Fruit fly (Drosophila melanogaster) whole organism, pupa: ENCODE results near the gene RecQ5.

Experiments
- CG10348 ChIP-seq: fragments of 200-800 bp; sonication (Bioruptor generic); IDR thresholded peaks from 2 replicates; pipeline ENCODE4 v1.3.6; 2022; ENCODE audit warnings: missing biosample characterization, missing genetic modification characterization
- CG12605 ChIP-seq: fragments of 200-800 bp; sonication (Bioruptor generic); IDR thresholded peaks from 2 replicates; pipeline ENCODE4 v1.3.6; 2022; ENCODE audit warnings: missing biosample characterization, missing genetic modification characterization
- CG13204 ChIP-seq: fragments of 200-800 bp; sonication (Bioruptor generic); optimal IDR thresholded peaks from 2 replicates; lab custom pipeline; 2018; ENCODE audit warnings: missing biosample characterization, mild to moderate bottlenecking, missing genetic modification characterization, moderate library complexity
- CG14655 ChIP-seq: fragments of 200-800 bp; sonication (Bioruptor generic); optimal IDR thresholded peaks from 3 replicates; lab custom pipeline; 2017; ENCODE audit warnings: mild to moderate bottlenecking, missing biosample characterization, missing genetic modification reagents, missing genetic modification characterization
- CG15710 ChIP-seq: fragments of 200-800 bp; sonication (Bioruptor generic); optimal IDR thresholded peaks from 2 replicates; lab custom pipeline; 2018; ENCODE audit warnings: missing biosample characterization, mild to moderate bottlenecking, missing genetic modification characterization, moderate library complexity
- CG17806 ChIP-seq: fragments of 200-800 bp; sonication (Bioruptor generic); optimal IDR thresholded peaks from 2 replicates; lab custom pipeline; 2018; ENCODE audit warnings: missing biosample characterization, mild to moderate bottlenecking, missing genetic modification characterization, moderate library complexity
- CG32121 ChIP-seq: fragments of 200-800 bp; sonication (Bioruptor generic); IDR thresholded peaks from 2 replicates; pipeline ENCODE4 v1.3.6; 2022; ENCODE audit warnings: missing biosample characterization, missing genetic modification characterization
- CG34367 ChIP-seq: fragments of 200-800 bp; sonication (Bioruptor generic); optimal IDR thresholded peaks from 2 replicates; lab custom pipeline; 2018; ENCODE audit warnings: missing biosample characterization, mild to moderate bottlenecking, missing genetic modification characterization
- CG4496 ChIP-seq: fragments of 200-800 bp; sonication (Bioruptor generic); IDR thresholded peaks from 3 replicates; pipeline ENCODE4 v1.3.6; 2022; ENCODE audit warnings: missing biosample characterization, missing genetic modification characterization
- CG8159 ChIP-seq: fragments of 200-800 bp; sonication (Bioruptor generic); optimal IDR thresholded peaks from 3 replicates; lab custom pipeline; 2018; ENCODE audit warnings: missing biosample characterization, mild to moderate bottlenecking, missing genetic modification characterization, moderate library complexity
- CG8301 ChIP-seq: fragments of 200-800 bp; sonication (Bioruptor generic); optimal IDR thresholded peaks from 2 replicates; lab custom pipeline; 2018; ENCODE audit warnings: missing biosample characterization, mild to moderate bottlenecking, missing genetic modification characterization
- CG9948 ChIP-seq: fragments of 200-800 bp; sonication (Bioruptor generic); optimal IDR thresholded peaks from 2 replicates; lab custom pipeline; 2018; ENCODE audit warnings: missing biosample characterization, mild to moderate bottlenecking, missing genetic modification characterization, moderate library complexity
- D1 ChIP-seq: fragments of 200-800 bp; sonication (Bioruptor generic); optimal IDR thresholded peaks from 2 replicates; lab custom pipeline; 2018; ENCODE audit warnings: missing biosample characterization, mild to moderate bottlenecking, missing genetic modification characterization, moderate library complexity
- EcR ChIP-seq: fragments of 200-800 bp; sonication (Bioruptor generic); optimal IDR thresholded peaks from 3 replicates; lab custom pipeline; 2019; ENCODE audit warnings: missing biosample characterization, missing genetic modification characterization, mild to moderate bottlenecking, moderate library complexity, missing genetic modification reagents
- Ets98B ChIP-seq: fragments of 200-800 bp; sonication (Bioruptor generic); IDR thresholded peaks from 2 replicates; pipeline ENCODE4 v1.3.6; 2022; ENCODE audit warnings: missing biosample characterization, missing genetic modification characterization
- Pif1A ChIP-seq: fragments of 200-800 bp; sonication (Bioruptor generic); optimal IDR thresholded peaks from 3 replicates; lab custom pipeline; 2016; ENCODE audit warnings: missing biosample characterization, missing genetic modification characterization
- Pif1B ChIP-seq: fragments of 200-800 bp; sonication (Bioruptor generic); optimal IDR thresholded peaks from 3 replicates; lab custom pipeline; 2016; ENCODE audit warnings: missing biosample characterization, missing genetic modification characterization
- Snoo ChIP-seq: fragments of 200-800 bp; sonication (Bioruptor generic); optimal IDR thresholded peaks from 3 replicates; lab custom pipeline; 2017; ENCODE audit warnings: missing biosample characterization, mild to moderate bottlenecking, missing genetic modification characterization, inconsistent platforms
- fd96Ca ChIP-seq: fragments of 200-800 bp; sonication (Bioruptor generic); IDR thresholded peaks from 3 replicates; pipeline ENCODE4 v1.3.6; 2022; ENCODE audit warnings: missing biosample characterization, missing genetic modification characterization
- gl ChIP-seq: fragments of 200-800 bp; sonication (Bioruptor generic); optimal IDR thresholded peaks from 2 replicates; lab custom pipeline; 2018; ENCODE audit warnings: missing biosample characterization, mild to moderate bottlenecking, missing genetic modification characterization
- rn ChIP-seq: fragments of 200-800 bp; sonication (Bioruptor generic); IDR thresholded peaks from 2 replicates; pipeline ENCODE4 v1.3.6; 2022; ENCODE audit warnings: missing biosample characterization, missing genetic modification characterization

The RecQ5 gene

DNA sequence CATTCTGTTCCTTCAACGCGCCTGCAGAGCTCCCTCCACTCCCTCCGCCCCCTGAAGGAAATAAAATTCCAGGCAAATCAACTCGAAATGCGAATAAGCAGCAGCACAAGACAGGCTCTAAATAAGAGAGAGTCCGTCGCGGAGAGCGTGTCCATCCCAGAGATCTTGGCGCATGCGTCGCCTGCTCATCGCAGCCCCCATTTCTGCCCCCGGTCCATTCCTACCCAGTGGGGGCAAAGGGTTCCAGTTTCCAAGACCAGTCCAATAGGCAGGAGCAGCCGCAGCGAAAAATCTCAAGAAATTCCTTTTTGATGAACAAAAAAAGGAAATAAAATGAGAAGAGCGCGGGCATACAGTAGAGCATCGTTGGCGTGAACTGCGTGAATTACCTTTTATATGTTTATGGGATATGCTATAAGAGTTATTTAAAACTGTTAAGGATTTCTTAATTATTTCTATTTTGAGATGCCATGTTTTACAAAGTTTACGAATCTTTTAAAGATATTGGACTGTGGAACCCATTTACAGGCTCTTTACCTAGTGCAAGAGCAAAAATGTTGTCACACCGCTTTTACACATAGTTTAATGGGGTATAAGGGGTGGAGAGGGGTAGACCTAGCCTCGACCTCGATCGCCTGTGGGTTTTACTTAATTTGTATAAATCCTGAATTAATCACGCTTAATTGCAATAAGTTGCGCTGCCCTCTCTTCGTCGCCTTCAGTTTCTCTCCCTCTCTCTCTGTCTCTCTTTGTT is 2.3 kb upstream of the RecQ5 start:
- TF ChIP-seq Pif1A, result peak; percentile 95
- TF ChIP-seq Pif1B, result peak; percentile 91
- peak; percentile 87 for TF ChIP-seq CG12605 (GFP tag; lab: Robert Waterston, UW)
- peak; percentile 87 for TF ChIP-seq CG8301 (tag; lab: Kevin White, UChicago)
- TF ChIP-seq rn (GFP tag; lab: Robert Waterston, UW), result peak; percentile 78
- TF ChIP-seq Ets98B, result peak; percentile 81
- peak; percentile 91 for TF ChIP-seq gl (tag; lab: Kevin White, UChicago)
- TF ChIP-seq CG8159 (tag; lab: Kevin White, UChicago), result peak; percentile 96
- peak; percentile 97 for TF ChIP-seq CG15710 (tag; lab: Kevin White, UChicago)
- peak; percentile 77 for TF ChIP-seq Snoo (tag; lab: Kevin White, UChicago)
- peak; percentile 90 for TF ChIP-seq CG14655
- peak; percentile 89 for TF ChIP-seq CG13204 (GFP tag; lab: Kevin White, UChicago)
- TF ChIP-seq CG10348, result 0 out of 2 replicates have a peak, but pooled peaks have one; percentile 13
- TF ChIP-seq CG9948 (tag; lab: Kevin White, UChicago), result peak; percentile 94
- TF ChIP-seq CG32121 (GFP tag; lab: Robert Waterston, UW), result peak; percentile 80
- peak; percentile 94 for TF ChIP-seq CG34367 (tag; lab: Kevin White, UChicago)
- peak; percentile 83 for TF ChIP-seq D1 (tag; lab: Kevin White, UChicago)
- peak; percentile 77 for TF ChIP-seq EcR (GFP tag; lab: Kevin White, UChicago)
- peak; percentile 93 for TF ChIP-seq CG4496 (GFP tag; lab: Robert Waterston, UW)
- peak; percentile 95 for TF ChIP-seq CG17806 (tag; lab: Kevin White, UChicago)
- peak; percentile 78 for TF ChIP-seq fd96Ca (GFP tag; lab: Robert Waterston, UW)

DNA sequence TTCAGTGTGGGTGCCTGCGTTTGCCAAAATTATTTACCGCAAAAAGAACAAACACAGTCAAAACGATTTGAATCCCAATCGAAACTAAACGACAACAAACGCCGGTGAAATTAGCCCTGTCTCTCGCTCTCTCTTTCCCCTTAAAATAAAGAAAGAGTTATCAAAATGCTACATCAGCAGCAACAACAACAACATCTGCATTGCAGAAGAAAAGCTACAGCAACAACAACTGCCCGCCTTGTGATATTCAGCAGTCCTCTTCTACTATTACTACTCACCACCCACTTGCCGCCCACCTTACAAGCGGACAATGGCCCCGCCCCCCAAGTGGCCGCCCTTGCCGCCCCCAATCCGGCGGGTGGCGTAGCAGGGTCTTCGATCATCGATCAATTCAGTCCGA is 1.0 kb upstream of the RecQ5 start:
- TF ChIP-seq CG13204 (GFP tag; lab: Kevin White, UChicago) (no peak), gl (tag; lab: Kevin White, UChicago) (no peak), CG15710 (tag; lab: Kevin White, UChicago) (no peak), Pif1A (no peak), CG14655 (no peak), CG4496 (GFP tag; lab: Robert Waterston, UW) (no peak), rn (GFP tag; lab: Robert Waterston, UW) (no peak), CG8159 (tag; lab: Kevin White, UChicago) (no peak), Ets98B (no peak), CG12605 (GFP tag; lab: Robert Waterston, UW) (no peak), Snoo (tag; lab: Kevin White, UChicago) (no peak), EcR (GFP tag; lab: Kevin White, UChicago) (no peak)

DNA sequence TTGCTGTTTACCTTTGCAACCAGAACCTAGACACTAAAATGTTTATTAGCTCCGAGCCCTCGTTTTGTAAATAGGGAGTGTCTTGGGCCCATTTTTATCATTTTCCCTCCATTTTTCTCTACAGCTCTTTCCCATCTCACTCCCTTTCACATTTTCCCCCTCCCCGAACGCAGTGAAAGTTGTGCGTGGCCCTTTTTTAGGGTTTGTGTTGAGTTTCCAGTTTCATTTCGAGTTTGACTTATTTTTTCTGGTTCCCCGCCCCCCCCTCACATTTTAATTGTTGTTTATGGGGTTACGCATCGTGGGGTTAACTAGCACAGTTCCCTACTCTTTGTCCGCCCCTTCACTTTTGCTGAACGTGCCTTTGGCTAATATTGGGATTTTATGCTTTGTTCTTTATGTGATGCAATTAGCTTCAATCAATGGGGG is 6.3 kb downstream of the RecQ5 start:
- TF ChIP-seq CG13204 (GFP tag; lab: Kevin White, UChicago) (no peak), Pif1A (no peak), CG34367 (tag; lab: Kevin White, UChicago) (no peak), CG15710 (tag; lab: Kevin White, UChicago) (no peak), CG10348 (no peak), CG8301 (tag; lab: Kevin White, UChicago) (no peak), fd96Ca (GFP tag; lab: Robert Waterston, UW) (no peak)

DNA sequence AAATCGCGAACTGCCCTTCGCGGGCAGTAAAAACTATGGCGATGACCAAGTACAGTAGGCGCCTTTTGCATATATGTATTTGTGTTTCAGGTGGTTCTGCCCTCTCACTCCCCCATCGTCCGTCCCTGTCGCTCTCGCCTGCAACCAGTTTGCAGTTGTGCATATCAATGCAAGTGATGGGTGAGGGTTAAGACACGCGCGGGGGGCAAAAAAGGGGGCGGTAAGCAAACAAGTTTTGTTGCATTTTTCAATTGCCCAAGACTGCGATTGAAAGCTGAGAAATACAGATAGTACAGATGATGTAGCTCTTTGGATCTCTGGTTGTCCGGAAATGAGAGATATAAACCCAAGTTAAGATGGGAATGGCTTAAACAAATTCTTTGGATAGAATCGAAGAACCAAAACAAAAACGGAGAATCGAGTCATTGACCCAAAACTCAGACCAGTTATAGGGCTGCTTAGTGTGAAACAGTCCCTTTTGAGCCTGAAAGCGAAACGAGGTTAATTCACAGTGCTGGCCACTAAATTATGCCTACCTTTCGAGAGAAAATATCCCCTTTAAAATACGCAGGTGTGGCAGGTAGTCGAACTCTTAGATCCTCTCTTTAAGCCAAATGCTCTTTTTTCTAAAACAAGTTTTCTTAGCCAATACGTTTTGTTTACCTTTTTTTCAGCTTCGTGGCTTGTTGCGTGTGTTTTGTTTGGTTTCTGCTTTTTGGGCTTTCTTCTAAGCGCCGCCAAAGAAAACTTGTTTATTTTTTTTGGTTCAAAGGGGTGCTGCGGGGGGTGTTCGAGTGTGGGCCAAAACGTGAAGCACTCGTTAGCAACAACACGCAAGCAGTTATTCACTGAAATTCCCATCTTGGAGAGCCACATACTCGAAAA is 7.2 kb downstream of the RecQ5 start:
- TF ChIP-seq Ets98B (peak; percentile 73), CG9948 (tag; lab: Kevin White, UChicago) (no peak), CG8301 (tag; lab: Kevin White, UChicago) (peak; percentile 5), CG14655 (peak; percentile 42), EcR (GFP tag; lab: Kevin White, UChicago) (peak; percentile 98), CG34367 (tag; lab: Kevin White, UChicago) (peak; percentile 28), gl (tag; lab: Kevin White, UChicago) (peak; percentile 52), CG12605 (GFP tag; lab: Robert Waterston, UW) (peak; percentile 42; the same call in 1 of the 2 replicates), CG4496 (GFP tag; lab: Robert Waterston, UW) (peak; percentile 73), D1 (tag; lab: Kevin White, UChicago) (no peak), CG10348 (no peak), CG32121 (GFP tag; lab: Robert Waterston, UW) (peak; percentile 62)
- TF ChIP-seq, all 21 proteins: peak for 9

DNA sequence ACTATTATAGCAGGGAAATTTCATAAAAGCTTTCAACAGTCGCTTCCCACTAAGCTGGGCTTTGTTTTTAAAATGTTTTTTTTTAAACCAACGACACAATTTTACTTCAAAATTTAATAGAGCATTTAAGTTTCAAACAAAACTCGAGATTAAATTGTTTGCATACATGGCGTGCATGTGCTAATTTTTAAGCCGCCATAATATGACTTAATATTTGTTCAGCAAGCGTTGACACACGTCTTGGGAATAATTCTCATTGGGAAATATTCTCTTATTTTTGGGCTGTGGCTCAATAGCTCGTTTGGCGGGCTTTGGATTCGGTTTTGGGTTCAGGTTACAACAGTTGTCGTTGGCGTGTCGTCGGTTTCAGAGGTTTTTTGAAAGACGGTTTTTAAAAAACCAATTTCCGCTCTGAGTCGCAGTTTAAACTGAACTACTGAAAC is 9.4 kb downstream of the RecQ5 start, which contains the start of gene CG9628:
CG9628 (plus strand) TSS at position 340 of the 443 bp plus-strand sequence.
- no peak; the same call in 2 of the 3 replicates for TF ChIP-seq fd96Ca (GFP tag; lab: Robert Waterston, UW)
- TF ChIP-seq CG8159 (tag; lab: Kevin White, UChicago), result peak; percentile 24
- TF ChIP-seq CG12605 (GFP tag; lab: Robert Waterston, UW), result no peak
- peak; percentile 41 for TF ChIP-seq EcR (GFP tag; lab: Kevin White, UChicago)
- TF ChIP-seq Pif1B, result peak; percentile 55
- TF ChIP-seq CG4496 (GFP tag; lab: Robert Waterston, UW), result peak; percentile 86
- TF ChIP-seq Pif1A, result peak; percentile 78
- no peak for TF ChIP-seq CG32121 (GFP tag; lab: Robert Waterston, UW)
- peak; percentile 60; the same call in 1 of the 2 replicates for TF ChIP-seq Ets98B
- peak; percentile 11 for TF ChIP-seq CG14655
- TF ChIP-seq gl (tag; lab: Kevin White, UChicago), result no peak
- peak; percentile 19 for TF ChIP-seq CG8301 (tag; lab: Kevin White, UChicago)
- no peak for TF ChIP-seq CG17806 (tag; lab: Kevin White, UChicago)
- TF ChIP-seq D1 (tag; lab: Kevin White, UChicago), result peak; percentile 78
